Worm (Caenorhabditis elegans): ENCODE data around the gene F01E11.3.

- no peak for TF ChIP-seq pha-4 (tag; optimal IDR thresholded peaks at IDR 0.05)
- no peak for TF ChIP-seq hlh-30 (tag; optimal IDR thresholded peaks at IDR 0.05; ENCODE audit: insufficient read depth)
- no peak for TF ChIP-seq ceh-19 (GFP tag; optimal IDR thresholded peaks at IDR 0.05)
- no peak for TF ChIP-seq elt-4 (tag; optimal IDR thresholded peaks at IDR 0.05)
- TF ChIP-seq ceh-2 (tag; optimal IDR thresholded peaks at IDR 0.05), result no peak
- TF ChIP-seq ceh-31 (tag; optimal IDR thresholded peaks at IDR 0.05), result no peak
- TF ChIP-seq gmeb-2 (tag; optimal IDR thresholded peaks at IDR 0.05), result no peak
Measured at ce11 chrX:6959534-6959933, 7.6 kb upstream of the F01E11.3 start.
